Fruit fly (Drosophila melanogaster): Measurements from ENCODE around the gene CG14340.
A peak's percentile ranks its signal among the peaks of the same experiment; 100 is the strongest.

Gene CG14340

dm6 chr2L:1128932-1129887, 16.5 kb downstream of the CG14340 start, which contains the start of the genes Pino and TBC1D23 (continued):
- TF ChIP-seq CG31627 (GFP tag; optimal IDR thresholded peaks at IDR 0.05) (peak; percentile 70), Hr38 (GFP tag; optimal IDR thresholded peaks at IDR 0.05) (no peak), CG6808 (GFP tag; optimal IDR thresholded peaks at IDR 0.05) (peak; percentile 28), net (GFP tag; optimal IDR thresholded peaks at IDR 0.05) (peak; percentile 14), svp (GFP tag) (peak; percentile 74), CG8119 (GFP tag; IDR thresholded peaks at IDR 0.05) (peak; percentile 61; the same call in 2 of the 3 replicates), lz (GFP tag; optimal IDR thresholded peaks at IDR 0.05) (peak; percentile 72), CG8319 (GFP tag; optimal IDR thresholded peaks at IDR 0.05) (peak; percentile 16), CG6276 (GFP tag; optimal IDR thresholded peaks at IDR 0.05) (peak; percentile 0), CG10631 (GFP tag; optimal IDR thresholded peaks at IDR 0.05) (peak; percentile 76), Sox14 (GFP tag; optimal IDR thresholded peaks at IDR 0.05) (peak; percentile 55), CG6163 (GFP tag; IDR thresholded peaks at IDR 0.05) (peak; percentile 71), OdsH (GFP tag; optimal IDR thresholded peaks at IDR 0.05) (peak; percentile 78), topi (GFP tag; optimal IDR thresholded peaks at IDR 0.05) (peak; percentile 57), CG9139 (GFP tag; optimal IDR thresholded peaks at IDR 0.05) (no peak)

DNA sequence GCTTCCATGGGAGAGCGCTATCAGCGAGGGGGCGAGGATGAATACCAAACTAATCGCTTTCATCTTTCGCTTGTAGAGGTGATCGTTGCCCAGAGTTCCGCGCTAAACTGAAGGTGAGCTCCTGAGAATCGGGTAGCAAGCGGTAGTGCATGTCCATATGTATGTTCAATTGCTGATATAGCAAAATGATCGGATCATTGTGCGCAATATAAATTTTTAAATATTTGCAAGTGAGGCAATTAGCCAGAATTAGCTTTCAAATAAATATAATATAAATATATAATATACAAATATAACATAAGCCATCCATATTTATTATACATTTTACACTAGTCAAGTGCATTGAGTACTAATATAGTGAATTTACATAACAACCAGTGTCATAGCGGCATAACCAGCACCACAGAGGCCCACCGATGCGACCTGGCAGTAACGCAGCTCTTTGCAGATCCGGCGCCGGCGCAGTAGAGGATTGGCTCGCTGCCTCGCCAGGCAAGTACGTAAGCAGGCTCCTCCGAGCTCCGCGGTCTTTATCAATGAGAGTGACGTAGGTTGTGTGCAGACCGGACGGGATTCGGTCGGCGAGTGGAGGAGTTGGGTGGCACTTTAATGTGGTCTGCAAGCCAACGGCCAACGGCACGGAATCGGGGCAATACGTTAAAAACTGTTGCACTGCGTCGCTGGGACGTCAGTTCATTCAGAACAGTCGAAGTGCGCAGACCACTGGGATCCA, 21.4 kb downstream of the CG14340 start, which contains the start of the genes Iris and CG4577:
Gene Iris (minus strand): TSS at position 88 of the 733 bp plus-strand sequence.
Gene CG4577 (plus strand): TSS at position 683 of the 733 bp plus-strand sequence.
- TF ChIP-seq CG16779 (tag; optimal IDR thresholded peaks at IDR 0.05), result peak; percentile 2
- no peak for TF ChIP-seq CG8319 (GFP tag; optimal IDR thresholded peaks at IDR 0.05)
- TF ChIP-seq net (GFP tag; optimal IDR thresholded peaks at IDR 0.05), result no peak
- no peak for TF ChIP-seq Eip75B (GFP tag; optimal IDR thresholded peaks at IDR 0.05)
- no peak for TF ChIP-seq CG15336 (GFP tag; IDR thresholded peaks at IDR 0.05)
- no peak for TF ChIP-seq salr (GFP tag; optimal IDR thresholded peaks at IDR 0.05)

dm6 chr2L:1135495-1135894, 22.8 kb downstream of the CG14340 start:
- TF ChIP-seq CG32006 (GFP tag; optimal IDR thresholded peaks at IDR 0.05) (peak; percentile 57), Sox15 (GFP tag; optimal IDR thresholded peaks at IDR 0.05) (no peak), eg (GFP tag; IDR thresholded peaks at IDR 0.05) (0 out of 3 replicates have a peak, but pooled peaks have one; percentile 30), Ets96B (tag; optimal IDR thresholded peaks at IDR 0.05) (peak; percentile 28), esn (GFP tag; optimal IDR thresholded peaks at IDR 0.05) (no peak), CG6276 (GFP tag; optimal IDR thresholded peaks at IDR 0.05) (peak; percentile 34), CG10631 (GFP tag; optimal IDR thresholded peaks at IDR 0.05) (peak; percentile 37), CG8632 (GFP tag; optimal IDR thresholded peaks at IDR 0.05) (peak; percentile 26), CG4318 (GFP tag; optimal IDR thresholded peaks at IDR 0.05) (no peak), CG11762 (GFP tag; optimal IDR thresholded peaks at IDR 0.05; ENCODE audit: insufficient read depth) (no peak), achi (GFP tag; optimal IDR thresholded peaks at IDR 0.05) (peak; percentile 25), Eip78C (GFP tag) (peak; percentile 51), acj6 (GFP tag; optimal IDR thresholded peaks at IDR 0.05) (peak; percentile 31), CG8319 (GFP tag; optimal IDR thresholded peaks at IDR 0.05) (no peak), vri (GFP tag; optimal IDR thresholded peaks at IDR 0.05) (no peak), CG8119 (GFP tag; IDR thresholded peaks at IDR 0.05) (peak; percentile 43; the same call in 1 of the 3 replicates), Lpt (GFP tag; optimal IDR thresholded peaks at IDR 0.05) (no peak), Blimp-1 (GFP tag; optimal IDR thresholded peaks at IDR 0.05) (no peak), CG3919 (GFP tag; optimal IDR thresholded peaks at IDR 0.05) (no peak), Hr39 (GFP tag; optimal IDR thresholded peaks at IDR 0.05) (no peak), OdsH (GFP tag; optimal IDR thresholded peaks at IDR 0.05) (peak; percentile 28)
